Fruit fly (Drosophila melanogaster) whole organism, embryonic: ENCODE measurements around the gene asun.

ENCODE experiments used
- ATbp ChIP-seq: fragments of 200-800 bp; sonication (Bioruptor generic); optimal IDR thresholded peaks from 2 replicates; lab custom pipeline; 2017; ENCODE audit warnings: missing biosample characterization, mild to moderate bottlenecking, missing genetic modification characterization, missing genetic modification reagents
- B-H2 ChIP-seq: fragments of 200-800 bp; sonication (Bioruptor generic); optimal IDR thresholded peaks from 2 replicates; lab custom pipeline; 2018; ENCODE audit warnings: missing biosample characterization, mild to moderate bottlenecking, missing genetic modification characterization
- BtbVII ChIP-seq: fragments of 200-800 bp; sonication (Bioruptor generic); optimal IDR thresholded peaks from 3 replicates; lab custom pipeline; 2017; ENCODE audit warnings: missing biosample characterization, mild to moderate bottlenecking, missing genetic modification characterization
- C15 ChIP-seq: fragments of 200-800 bp; sonication (Bioruptor generic); IDR thresholded peaks from 3 replicates; pipeline ENCODE4 v1.3.6; 2022; ENCODE audit warnings: missing biosample characterization, missing genetic modification characterization
- CG10543 ChIP-seq: fragments of 200-800 bp; sonication (Bioruptor generic); optimal IDR thresholded peaks from 3 replicates; lab custom pipeline; 2017; ENCODE audit warnings: missing biosample characterization, mild to moderate bottlenecking, missing genetic modification characterization, moderate library complexity
- CG11085 ChIP-seq: fragments of 200-800 bp; sonication (Bioruptor generic); IDR thresholded peaks from 2 replicates; pipeline ENCODE4 v1.3.6; 2022; ENCODE audit warnings: missing biosample characterization, missing genetic modification characterization
- CG11504 ChIP-seq: fragments of 200-800 bp; sonication (Bioruptor generic); optimal IDR thresholded peaks from 3 replicates; lab custom pipeline; 2019; ENCODE audit warnings: missing biosample characterization, mild to moderate bottlenecking, missing genetic modification characterization, moderate library complexity
- CG1602 ChIP-seq: fragments of 200-800 bp; sonication (Bioruptor generic); optimal IDR thresholded peaks from 3 replicates; lab custom pipeline; 2016; ENCODE audit warnings: missing biosample characterization, missing genetic modification characterization
- CG17186 ChIP-seq: fragments of 200-800 bp; sonication (Bioruptor generic); optimal IDR thresholded peaks from 3 replicates; lab custom pipeline; 2017; ENCODE audit warnings: missing biosample characterization, missing genetic modification reagents, missing genetic modification characterization
- CG2129 ChIP-seq: fragments of 200-800 bp; sonication (Bioruptor generic); IDR thresholded peaks from 2 replicates; pipeline ENCODE4 v1.3.6; 2022; ENCODE audit warnings: missing biosample characterization, missing genetic modification characterization; ENCODE audit not compliant: partially characterized antibody
- CG32532 ChIP-seq: fragments of 200-800 bp; sonication (Bioruptor generic); IDR thresholded peaks from 2 replicates; pipeline ENCODE4 v1.3.6; 2022; ENCODE audit warnings: missing biosample characterization, missing genetic modification characterization
- CG3407 ChIP-seq: fragments of 200-800 bp; sonication (Bioruptor generic); optimal IDR thresholded peaks from 2 replicates; lab custom pipeline; 2018; ENCODE audit warnings: missing biosample characterization, mild to moderate bottlenecking, missing genetic modification characterization
- CG4360 ChIP-seq: fragments of 200-800 bp; sonication (Bioruptor generic); IDR thresholded peaks from 2 replicates; pipeline ENCODE4 v1.3.6; 2022; ENCODE audit warnings: missing biosample characterization, missing genetic modification characterization
- CG6254 ChIP-seq: fragments of 200-800 bp; sonication (Bioruptor generic); optimal IDR thresholded peaks from 3 replicates; lab custom pipeline; 2017; ENCODE audit warnings: mild to moderate bottlenecking, missing biosample characterization, missing genetic modification reagents, missing genetic modification characterization
- CG7786 ChIP-seq: fragments of 200-800 bp; sonication (Bioruptor generic); optimal IDR thresholded peaks from 2 replicates; lab custom pipeline; 2016; ENCODE audit warnings: missing biosample characterization, missing genetic modification characterization
- CG7839 ChIP-seq: fragments of 200-800 bp; sonication (Bioruptor generic); optimal IDR thresholded peaks from 3 replicates; lab custom pipeline; 2018; ENCODE audit warnings: missing biosample characterization, mild to moderate bottlenecking, missing genetic modification characterization, moderate library complexity
- CG9437 ChIP-seq: fragments of 200-800 bp; sonication (Bioruptor generic); optimal IDR thresholded peaks from 2 replicates; lab custom pipeline; 2018; ENCODE audit warnings: missing biosample characterization, mild to moderate bottlenecking, missing genetic modification characterization
- D ChIP-seq, 2 experiments: fragments of 200-800 bp in 1 of 2; fragments of >200 bp in 1 of 2; sonication (Bioruptor generic) in 1 of 2; optimal IDR thresholded peaks; 2 replicates in 1 of 2; 3 replicates in 1 of 2; lab custom pipeline; 2017; ENCODE audit warnings: mild to moderate bottlenecking in 1 of 2, missing biosample characterization in 1 of 2, missing genetic modification characterization in 1 of 2, missing genetic modification reagents in 1 of 2
- GATAe ChIP-seq: fragments of 200-800 bp; sonication (Bioruptor generic); conservative IDR thresholded peaks from 2 replicates; pipeline ENCODE4 v1.3.6; 2022; ENCODE audit warnings: missing biosample characterization, missing genetic modification characterization
- H2.0 ChIP-seq: fragments of 200-800 bp; sonication (Bioruptor generic); IDR thresholded peaks from 2 replicates; pipeline ENCODE4 v1.3.6; 2022; ENCODE audit warnings: missing biosample characterization, missing genetic modification characterization
- Hr3 ChIP-seq: fragments of 200-800 bp; sonication (Bioruptor generic); optimal IDR thresholded peaks from 3 replicates; lab custom pipeline; 2016; ENCODE audit warnings: missing biosample characterization, missing genetic modification characterization
- Jarid2 ChIP-seq: fragments of 200-800 bp; sonication (Bioruptor generic); optimal IDR thresholded peaks from 3 replicates; lab custom pipeline; 2017; ENCODE audit warnings: mild to moderate bottlenecking, missing biosample characterization, missing genetic modification reagents, missing genetic modification characterization
- Kr ChIP-seq: fragments of 200-800 bp; sonication (Bioruptor generic); optimal IDR thresholded peaks from 2 replicates; lab custom pipeline; 2017; ENCODE audit warnings: missing biosample characterization, mild to moderate bottlenecking, missing genetic modification characterization
- Lhr ChIP-seq: fragments of 200-800 bp; sonication (Bioruptor generic); optimal IDR thresholded peaks from 3 replicates; lab custom pipeline; 2017; ENCODE audit warnings: mild to moderate bottlenecking, missing biosample characterization, missing genetic modification reagents, missing genetic modification characterization
- MESR4 ChIP-seq: fragments of 200-800 bp; sonication (Bioruptor generic); optimal IDR thresholded peaks from 2 replicates; lab custom pipeline; 2018; ENCODE audit warnings: missing biosample characterization, mild to moderate bottlenecking, missing genetic modification characterization, moderate library complexity
- NFAT ChIP-seq: fragments of 200-800 bp; sonication (Bioruptor generic); IDR thresholded peaks from 2 replicates; pipeline ENCODE4 v1.3.6; 2022; ENCODE audit warnings: missing biosample characterization, missing genetic modification characterization
- NfI ChIP-seq: fragments of 200-800 bp; sonication (Bioruptor generic); optimal IDR thresholded peaks from 3 replicates; lab custom pipeline; 2018; ENCODE audit warnings: missing biosample characterization, mild to moderate bottlenecking, missing genetic modification characterization, moderate library complexity
- Oli ChIP-seq: fragments of 200-800 bp; sonication (Bioruptor generic); optimal IDR thresholded peaks from 2 replicates; lab custom pipeline; 2018; ENCODE audit warnings: missing biosample characterization, mild to moderate bottlenecking, missing genetic modification characterization, moderate library complexity
- Opbp ChIP-seq: fragments of 200-800 bp; sonication (Bioruptor generic); IDR thresholded peaks from 3 replicates; pipeline ENCODE4 v1.3.6; 2022; ENCODE audit warnings: missing biosample characterization, missing genetic modification characterization; ENCODE audit not compliant: partially characterized antibody
- Sox102F ChIP-seq: fragments of 200-800 bp; sonication (Bioruptor generic); optimal IDR thresholded peaks from 2 replicates; lab custom pipeline; 2018; ENCODE audit warnings: missing biosample characterization, mild to moderate bottlenecking, missing genetic modification characterization, moderate library complexity
- Spps ChIP-seq: fragments of 200-800 bp; sonication (Bioruptor generic); optimal IDR thresholded peaks from 2 replicates; lab custom pipeline; 2018; ENCODE audit warnings: missing biosample characterization, mild to moderate bottlenecking, missing genetic modification characterization
- TFAM ChIP-seq: fragments of 200-800 bp; sonication (Bioruptor generic); optimal IDR thresholded peaks from 2 replicates; lab custom pipeline; 2017; ENCODE audit warnings: missing biosample characterization, missing genetic modification characterization, inconsistent platforms
- bsh ChIP-seq, 2 experiments: fragments of 200-800 bp; sonication (Bioruptor generic); optimal IDR thresholded peaks; 2 replicates each; lab custom pipeline; 2017 to 2018; ENCODE audit warnings: mild to moderate bottlenecking in 2 of 2, missing biosample characterization in 2 of 2, missing genetic modification characterization in 2 of 2, moderate library complexity in 1 of 2
- corto ChIP-seq: fragments of 200-800 bp; sonication (Bioruptor generic); optimal IDR thresholded peaks from 2 replicates; lab custom pipeline; 2016; ENCODE audit warnings: missing biosample characterization, mild to moderate bottlenecking, missing genetic modification characterization, moderate library complexity
- crc ChIP-seq: fragments of 200-800 bp; sonication (Bioruptor generic); optimal IDR thresholded peaks from 2 replicates; lab custom pipeline; 2016; ENCODE audit warnings: missing biosample characterization, missing genetic modification characterization
- dpn ChIP-seq, 2 experiments: fragments of 200-800 bp; sonication (Bioruptor generic); optimal IDR thresholded peaks; 3 replicates each; lab custom pipeline; 2016; ENCODE audit warnings: missing biosample characterization in 2 of 2, missing genetic modification characterization in 2 of 2
- dysf ChIP-seq: fragments of 200-800 bp; sonication (Bioruptor generic); IDR thresholded peaks from 3 replicates; pipeline ENCODE4 v1.3.6; 2022; ENCODE audit warnings: missing biosample characterization, missing genetic modification characterization
- klu ChIP-seq: fragments of 200-800 bp; sonication (Bioruptor generic); IDR thresholded peaks from 2 replicates; pipeline ENCODE4 v1.3.6; 2022; ENCODE audit warnings: missing biosample characterization, missing genetic modification characterization
- lbe ChIP-seq: fragments of 200-800 bp; sonication (Bioruptor generic); optimal IDR thresholded peaks from 2 replicates; lab custom pipeline; 2016; ENCODE audit warnings: missing biosample characterization, mild to moderate bottlenecking, missing genetic modification characterization
- maf-S ChIP-seq: fragments of 200-800 bp; sonication (Bioruptor generic); optimal IDR thresholded peaks from 2 replicates; lab custom pipeline; 2016; ENCODE audit warnings: missing biosample characterization, missing genetic modification characterization
- pho ChIP-seq: fragments of 200-800 bp; sonication (Bioruptor generic); optimal IDR thresholded peaks from 2 replicates; lab custom pipeline; 2016; ENCODE audit warnings: missing biosample characterization, missing genetic modification characterization
- schlank ChIP-seq: fragments of 200-800 bp; sonication (Bioruptor generic); optimal IDR thresholded peaks from 2 replicates; lab custom pipeline; 2018; ENCODE audit warnings: missing biosample characterization, mild to moderate bottlenecking, missing genetic modification characterization
- sqz ChIP-seq: fragments of 200-800 bp; sonication (Bioruptor generic); optimal IDR thresholded peaks from 3 replicates; lab custom pipeline; 2018; ENCODE audit warnings: missing biosample characterization, mild to moderate bottlenecking, missing genetic modification characterization
- sug ChIP-seq: fragments of 200-800 bp; optimal IDR thresholded peaks from 2 replicates; lab custom pipeline; 2019; ENCODE audit warnings: missing biosample characterization, mild to moderate bottlenecking, missing genetic modification characterization, moderate library complexity
- tll ChIP-seq, 2 experiments: fragments of 200-800 bp in 1 of 2; fragments of >200 bp in 1 of 2; sonication (Bioruptor generic) in 1 of 2; optimal IDR thresholded peaks; 2 replicates each; lab custom pipeline; 2017 to 2019; ENCODE audit warnings: missing biosample characterization in 2 of 2, missing genetic modification characterization in 2 of 2, mild to moderate bottlenecking in 1 of 2, moderate library complexity in 1 of 2
- trem ChIP-seq: fragments of 200-800 bp; optimal IDR thresholded peaks from 3 replicates; lab custom pipeline; 2019; ENCODE audit warnings: missing biosample characterization, mild to moderate bottlenecking, missing genetic modification characterization, moderate library complexity
- usp ChIP-seq: fragments of >200 bp; optimal IDR thresholded peaks from 2 replicates; lab custom pipeline; 2017; ENCODE audit warnings: missing biosample characterization, missing genetic modification characterization

asun gene

dm6 chr3R:16260385-16261169, 3.5 kb upstream of the asun start (continued):
- TF ChIP-seq Hr3 (GFP tag; lab: Kevin White, UChicago) (peak; percentile 72), CG6254 (GFP tag; lab: Kevin White, UChicago) (peak; percentile 61), CG9437 (peak; percentile 100), MESR4 (GFP tag; lab: Kevin White, UChicago) (peak; percentile 10), bsh (GFP tag; optimal IDR thresholded peaks at IDR 0.05; lab: Kevin White, UChicago) (peak in 1 of 2 experiments; percentile 70), CG7839 (tag; lab: Kevin White, UChicago) (no peak), CG10543 (peak; percentile 54), H2.0 (GFP tag; lab: Robert Waterston, UW) (peak; percentile 68; the same call in 1 of the 2 replicates), Opbp (GFP tag; lab: Robert Waterston, UW) (peak; percentile 61; the same call in 2 of the 3 replicates), corto (GFP tag; lab: Kevin White, UChicago) (no peak), sqz (GFP tag; lab: Kevin White, UChicago) (peak; percentile 74), CG11085 (peak; percentile 77), dysf (peak; percentile 69), CG7786 (GFP tag; lab: Kevin White, UChicago) (peak; percentile 18), D (optimal IDR thresholded peaks at IDR 0.05; lab: Kevin White, UChicago) (no peak), D (GFP tag; optimal IDR thresholded peaks at IDR 0.05; lab: Kevin White, UChicago) (peak; percentile 57), NfI (GFP tag; lab: Kevin White, UChicago) (peak; percentile 78), Kr (GFP tag; lab: Kevin White, UChicago) (no peak), klu (no peak; the same call in 1 of the 2 replicates), pho (no peak), Oli (tag; lab: Kevin White, UChicago) (peak; percentile 50), Jarid2 (GFP tag; lab: Kevin White, UChicago) (no peak), CG32532 (GFP tag; lab: Robert Waterston, UW) (peak; percentile 81), GATAe (no peak), Sox102F (GFP tag; lab: Kevin White, UChicago) (no peak), schlank (tag; lab: Kevin White, UChicago) (no peak), B-H2 (peak; percentile 41), CG3407 (GFP tag; lab: Kevin White, UChicago) (peak; percentile 74), C15 (GFP tag; lab: Robert Waterston, UW) (no peak), NFAT (GFP tag; lab: Robert Waterston, UW) (peak; percentile 89), CG2129 (no peak), dpn (GFP tag; optimal IDR thresholded peaks at IDR 0.05; lab: Kevin White, UChicago) (peak; percentile 73 to 78), sug (peak; percentile 34), CG1602 (peak; percentile 67), ATbp (GFP tag; lab: Kevin White, UChicago) (peak; percentile 69), tll (GFP tag; optimal IDR thresholded peaks at IDR 0.05; lab: Kevin White, UChicago) (peak in 1 of 2 experiments; percentile 36), usp (no peak), CG11504 (no peak), trem (peak; percentile 71), maf-S (GFP tag; lab: Kevin White, UChicago) (peak; percentile 27), TFAM (no peak), CG4360 (GFP tag; lab: Robert Waterston, UW) (0 out of 2 replicates have a peak, but pooled peaks have one; percentile 19), crc (GFP tag; lab: Kevin White, UChicago) (peak; percentile 18), CG17186 (GFP tag; lab: Kevin White, UChicago) (no peak), lbe (GFP tag; lab: Kevin White, UChicago) (peak; percentile 63), BtbVII (peak; percentile 62), Spps (tag; lab: Kevin White, UChicago) (peak; percentile 9), Lhr (GFP tag; lab: Kevin White, UChicago) (peak; percentile 95)
